Worm (Caenorhabditis elegans) whole organism, young adult: ENCODE results near the gene ZC449.1.

Experiments used
- B0019.2 ChIP-seq: fragments of 200-800 bp; sonication (Bioruptor generic); conservative IDR thresholded peaks from 2 replicates; pipeline ENCODE4 v1.3.6; 2022; ENCODE audit warnings: missing genetic modification reagents, missing genetic modification characterization, missing compliant biosample characterization
- B0035.1 ChIP-seq: sonication (generic microtip); optimal IDR thresholded peaks from 2 replicates; lab custom pipeline; 2016; ENCODE audit warnings: missing genetic modification characterization, mild to moderate bottlenecking, missing compliant biosample characterization, missing genotype, missing genetic modification reagents
- F10E7.11 ChIP-seq: sonication (generic microtip); optimal IDR thresholded peaks from 2 replicates; lab custom pipeline; 2017; ENCODE audit warnings: mild to moderate bottlenecking, missing genetic modification characterization, moderate library complexity, missing compliant biosample characterization
- F22D6.2 ChIP-seq: sonication (generic microtip); optimal IDR thresholded peaks from 2 replicates; lab custom pipeline; 2016; ENCODE audit warnings: mild to moderate bottlenecking, missing genetic modification characterization, missing compliant biosample characterization
- F23B12.7 ChIP-seq: sonication (generic microtip); optimal IDR thresholded peaks from 2 replicates; lab custom pipeline; 2017; ENCODE audit warnings: missing genetic modification characterization, mild to moderate bottlenecking, missing compliant biosample characterization, antibody characterized with exemption, moderate library complexity; ENCODE audit not compliant: insufficient read depth
- K12H6.12 ChIP-seq: fragments of 200-800 bp; sonication (Bioruptor generic); optimal IDR thresholded peaks from 2 replicates; lab custom pipeline; 2018; ENCODE audit warnings: mild to moderate bottlenecking, missing genetic modification characterization, missing compliant biosample characterization
- Y53G8AR.9 ChIP-seq: fragments of 200-800 bp; sonication (Bioruptor generic); conservative IDR thresholded peaks from 2 replicates; pipeline ENCODE4 v1.3.6; 2022; ENCODE audit warnings: missing genetic modification reagents, missing genetic modification characterization, missing compliant biosample characterization
- ZK185.1 ChIP-seq: sonication (generic microtip); optimal IDR thresholded peaks from 2 replicates; lab custom pipeline; 2016; ENCODE audit warnings: mild to moderate bottlenecking, missing genetic modification characterization, missing compliant biosample characterization; ENCODE audit not compliant: poor library complexity, severe bottlenecking
- akir-1 ChIP-seq: fragments of 200-800 bp; sonication (Bioruptor generic); optimal IDR thresholded peaks from 2 replicates; lab custom pipeline; 2018; ENCODE audit warnings: mild to moderate bottlenecking, missing genetic modification characterization, moderate library complexity, missing compliant biosample characterization
- aptf-3 ChIP-seq: fragments of 200-800 bp; sonication (Bioruptor generic); IDR thresholded peaks from 2 replicates; pipeline ENCODE4 v1.3.6; 2022; ENCODE audit warnings: missing genetic modification characterization, missing compliant biosample characterization
- athp-1 ChIP-seq: sonication (generic microtip); optimal IDR thresholded peaks from 2 replicates; lab custom pipeline; 2017; ENCODE audit warnings: mild to moderate bottlenecking, missing genetic modification characterization, missing compliant biosample characterization
- bed-1 ChIP-seq: fragments of 200-800 bp; sonication (Bioruptor generic); IDR thresholded peaks from 2 replicates; pipeline ENCODE4 v1.3.6; 2022; ENCODE audit warnings: missing genetic modification reagents, missing genetic modification characterization, missing compliant biosample characterization
- ceh-27 ChIP-seq: fragments of 200-800 bp; sonication (Bioruptor generic); optimal IDR thresholded peaks from 2 replicates; lab custom pipeline; 2018; ENCODE audit warnings: mild to moderate bottlenecking, missing genetic modification characterization, moderate library complexity, missing compliant biosample characterization
- ceh-91 ChIP-seq: fragments of 200-800 bp; sonication (Bioruptor generic); IDR thresholded peaks from 2 replicates; pipeline ENCODE4 v1.3.6; 2022; ENCODE audit warnings: missing genetic modification reagents, missing genetic modification characterization, missing compliant biosample characterization
- chd-7 ChIP-seq: sonication (generic microtip); optimal IDR thresholded peaks from 2 replicates; lab custom pipeline; 2016; ENCODE audit warnings: mild to moderate bottlenecking, missing genetic modification characterization, moderate library complexity, missing compliant biosample characterization
- dpl-1 ChIP-seq: fragments of 150-350 bp; optimal IDR thresholded peaks from 2 replicates; lab custom pipeline; 2014; ENCODE audit warnings: missing biosample characterization, missing genetic modification reagents, missing genetic modification characterization
- efl-1 ChIP-seq: fragments of 150-350 bp; optimal IDR thresholded peaks from 2 replicates; lab custom pipeline; 2014; ENCODE audit warnings: missing biosample characterization, missing genetic modification reagents, missing genetic modification characterization
- fkh-3 ChIP-seq: sonication (generic microtip); optimal IDR thresholded peaks from 2 replicates; lab custom pipeline; 2016; ENCODE audit warnings: mild to moderate bottlenecking, missing genetic modification characterization, missing compliant biosample characterization
- let-526 ChIP-seq: fragments of 200-800 bp; sonication (Bioruptor generic); IDR thresholded peaks from 2 replicates; pipeline ENCODE4 v1.3.6; 2022; ENCODE audit warnings: missing genetic modification reagents, missing genetic modification characterization, missing compliant biosample characterization
- lin-26 ChIP-seq: fragments of 200-800 bp; sonication (Bioruptor generic); IDR thresholded peaks from 2 replicates; pipeline ENCODE4 v1.3.6; 2022; ENCODE audit warnings: missing genetic modification reagents, missing genetic modification characterization, missing compliant biosample characterization
- lin-40 ChIP-seq: sonication (generic microtip); optimal IDR thresholded peaks from 2 replicates; lab custom pipeline; 2016; ENCODE audit warnings: missing genetic modification characterization, mild to moderate bottlenecking, missing compliant biosample characterization, missing genotype, missing genetic modification reagents
- lsy-27 ChIP-seq: sonication (generic microtip); optimal IDR thresholded peaks from 2 replicates; lab custom pipeline; 2017; ENCODE audit warnings: missing genetic modification characterization, mild to moderate bottlenecking, missing compliant biosample characterization, antibody characterized with exemption, missing genotype, borderline replicate concordance; ENCODE audit not compliant: insufficient read depth
- mcd-1 ChIP-seq: fragments of 200-800 bp; sonication (Bioruptor generic); IDR thresholded peaks from 2 replicates; pipeline ENCODE4 v1.3.6; 2022; ENCODE audit warnings: missing genetic modification reagents, missing genetic modification characterization, missing compliant biosample characterization
- mel-28 ChIP-seq: sonication (generic microtip); optimal IDR thresholded peaks from 2 replicates; lab custom pipeline; 2016; ENCODE audit warnings: borderline replicate concordance, mild to moderate bottlenecking, missing genetic modification characterization, missing compliant biosample characterization
- mxl-1 ChIP-seq: sonication (generic microtip); optimal IDR thresholded peaks from 2 replicates; lab custom pipeline; 2016; ENCODE audit warnings: missing genetic modification characterization, missing compliant biosample characterization
- nfya-1 ChIP-seq: sonication (generic microtip); optimal IDR thresholded peaks from 2 replicates; lab custom pipeline; 2017; ENCODE audit warnings: antibody characterized with exemption, missing compliant biosample characterization, missing genetic modification characterization, borderline replicate concordance; ENCODE audit not compliant: insufficient read depth
- pbrm-1 ChIP-seq: fragments of 200-800 bp; sonication (Bioruptor generic); IDR thresholded peaks from 2 replicates; pipeline ENCODE4 v1.3.6; 2022; ENCODE audit warnings: missing genetic modification reagents, missing genetic modification characterization, missing compliant biosample characterization
- pha-4 ChIP-seq: fragments of 150-350 bp; sonication (generic microtip); optimal IDR thresholded peaks from 2 replicates; lab custom pipeline; 2014; ENCODE audit warnings: missing biosample characterization, missing genetic modification reagents, missing genetic modification characterization
- rec-8 ChIP-seq, 2 experiments: sonication (generic microtip); optimal IDR thresholded peaks; 2 replicates each; lab custom pipeline; 2016; ENCODE audit warnings: mild to moderate bottlenecking in 2 of 2, missing genetic modification characterization in 2 of 2, missing genetic modification reagents in 2 of 2, missing genotype in 2 of 2, missing biosample characterization in 1 of 2, missing compliant biosample characterization in 1 of 2, moderate library complexity in 1 of 2
- repo-1 ChIP-seq: sonication (generic microtip); optimal IDR thresholded peaks from 2 replicates; lab custom pipeline; 2017; ENCODE audit warnings: mild to moderate bottlenecking, missing genetic modification characterization, missing compliant biosample characterization
- rpc-1 ChIP-seq, 2 experiments: fragments of 150-350 bp in 1 of 2; sonication (generic microtip) in 1 of 2; optimal IDR thresholded peaks; 2 replicates each; lab custom pipeline; 2014 to 2018; ENCODE audit warnings: missing biosample characterization in 1 of 2, missing genetic modification characterization in 1 of 2, missing genetic modification reagents in 1 of 2, missing genotype in 1 of 2
- snpc-4 ChIP-seq, 5 experiments: fragments of 150-350 bp in 1 of 5; sonication (generic microtip) in 4 of 5; optimal IDR thresholded peaks; 2 replicates each; lab custom pipeline; 2014 to 2018; ENCODE audit warnings: missing genetic modification characterization in 5 of 5, missing biosample characterization in 3 of 5, antibody characterized with exemption in 2 of 5, mild to moderate bottlenecking in 2 of 5, missing compliant biosample characterization in 2 of 5, missing genotype in 2 of 5, moderate library complexity in 2 of 5, missing genetic modification reagents in 1 of 5
- unc-62 ChIP-seq: fragments of 150-350 bp; optimal IDR thresholded peaks from 2 replicates; lab custom pipeline; 2014; ENCODE audit warnings: missing biosample characterization, missing genetic modification reagents, missing genetic modification characterization
- ztf-25 ChIP-seq: fragments of 200-800 bp; sonication (Bioruptor generic); IDR thresholded peaks from 2 replicates; pipeline ENCODE4 v1.3.6; 2022; ENCODE audit warnings: missing genetic modification reagents, missing genetic modification characterization, missing compliant biosample characterization
- ztf-26 ChIP-seq: sonication (generic microtip); optimal IDR thresholded peaks from 2 replicates; lab custom pipeline; 2017; ENCODE audit warnings: missing genetic modification characterization, missing compliant biosample characterization
- ztf-3 ChIP-seq: fragments of 200-800 bp; sonication (Bioruptor generic); optimal IDR thresholded peaks from 2 replicates; lab custom pipeline; 2018; ENCODE audit warnings: mild to moderate bottlenecking, missing genetic modification characterization, missing compliant biosample characterization

Gene ZC449.1

DNA sequence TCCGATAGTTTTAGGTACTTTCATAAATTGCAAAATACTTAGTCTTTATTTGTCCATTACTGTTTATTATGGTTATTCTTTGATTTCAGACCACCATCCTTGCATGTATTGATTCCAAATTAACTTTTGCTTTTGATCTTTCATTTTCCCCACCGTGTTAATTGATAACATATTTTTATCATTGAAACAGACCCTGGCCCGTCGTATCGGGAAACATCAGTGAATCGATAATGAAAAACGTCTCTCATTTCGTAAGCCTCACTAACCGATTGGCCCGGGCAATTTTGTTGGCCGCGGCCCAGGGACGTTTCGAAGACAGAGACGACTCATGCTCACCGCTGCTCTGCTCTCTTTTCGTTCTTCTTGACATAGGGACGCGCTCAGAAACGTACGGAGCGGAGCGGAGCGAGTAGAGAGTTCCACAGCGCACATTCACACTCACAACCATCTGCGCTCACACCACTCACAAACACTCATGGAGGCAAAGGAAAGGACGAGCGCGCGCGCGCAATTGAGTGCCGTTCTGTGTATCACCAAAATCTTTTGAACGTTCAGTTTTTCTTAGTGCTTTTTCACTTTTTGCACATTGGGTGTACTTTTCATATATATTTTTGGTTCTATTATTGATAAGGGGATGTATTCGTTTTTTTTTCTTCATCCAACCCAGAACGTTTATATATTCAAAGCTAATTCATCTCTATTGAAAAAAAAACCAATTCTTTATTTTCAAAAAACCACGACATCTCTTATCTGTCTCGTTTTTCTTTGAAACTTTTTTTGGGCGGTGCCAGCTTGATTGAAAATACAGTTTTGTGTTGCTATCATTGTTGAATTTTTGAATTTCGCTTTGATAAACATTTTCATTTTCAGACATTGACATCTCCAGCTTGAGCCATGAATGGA lies 39.8 kb downstream of the ZC449.1 start, which contains the start of gene C24H10.2 (continued):
- TF ChIP-seq pha-4, result no peak
- no peak for TF ChIP-seq mel-28 (tag; lab: Kevin White, UChicago)
- peak; percentile 71 for TF ChIP-seq K12H6.12 (tag; lab: Kevin White, UChicago)
- no peak for TF ChIP-seq ztf-26 (tag; lab: Kevin White, UChicago)
- TF ChIP-seq efl-1 (GFP tag; lab: Kevin White, UChicago), result peak; percentile 8
- no peak for TF ChIP-seq rpc-1 (optimal IDR thresholded peaks at IDR 0.05; lab: Kevin White, UChicago)
- TF ChIP-seq rpc-1 (tag; optimal IDR thresholded peaks at IDR 0.05; lab: Kevin White, UChicago), result no peak
- TF ChIP-seq B0019.2, result no peak
- TF ChIP-seq lsy-27 (tag; lab: Kevin White, UChicago), result no peak
- TF ChIP-seq athp-1, result no peak
- no peak for TF ChIP-seq ztf-25 (GFP tag; lab: Robert Waterston, UW)
- TF ChIP-seq ZK185.1 (tag; lab: Kevin White, UChicago), result no peak
- no peak for TF ChIP-seq F10E7.11
- TF ChIP-seq ztf-3 (GFP tag; lab: Kevin White, UChicago), result no peak
- TF ChIP-seq aptf-3, result no peak
- TF ChIP-seq nfya-1 (tag; lab: Kevin White, UChicago), result no peak
- TF ChIP-seq bed-1 (GFP tag; lab: Robert Waterston, UW), result no peak
- 0 out of 2 replicates have a peak, but pooled peaks have one; percentile 18 for TF ChIP-seq mcd-1 (GFP tag; lab: Robert Waterston, UW)
- TF ChIP-seq mxl-1 (tag; lab: Kevin White, UChicago), result no peak
- no peak for TF ChIP-seq lin-26 (GFP tag; lab: Robert Waterston, UW)
- TF ChIP-seq akir-1 (GFP tag; lab: Kevin White, UChicago), result no peak
- TF ChIP-seq snpc-4 (GFP tag; optimal IDR thresholded peaks at IDR 0.05; lab: Kevin White, UChicago), result no peak
- no peak for TF ChIP-seq snpc-4 (tag; optimal IDR thresholded peaks at IDR 0.05; lab: Kevin White, UChicago)
- no peak for TF ChIP-seq let-526 (GFP tag; lab: Robert Waterston, UW)
- no peak for TF ChIP-seq dpl-1 (GFP tag; lab: Kevin White, UChicago)
- TF ChIP-seq unc-62 (GFP tag; lab: Kevin White, UChicago), result no peak
- TF ChIP-seq fkh-3 (tag; lab: Kevin White, UChicago), result no peak
- TF ChIP-seq repo-1 (tag; lab: Kevin White, UChicago), result no peak
- peak; percentile 51 for TF ChIP-seq ceh-27 (GFP tag; lab: Kevin White, UChicago)
- TF ChIP-seq B0035.1, result no peak
- peak; percentile 32 for TF ChIP-seq F23B12.7
- TF ChIP-seq F22D6.2 (tag; lab: Kevin White, UChicago), result no peak
- TF ChIP-seq lin-40, result peak; percentile 37
- TF ChIP-seq pbrm-1 (GFP tag; lab: Robert Waterston, UW), result no peak

DNA sequence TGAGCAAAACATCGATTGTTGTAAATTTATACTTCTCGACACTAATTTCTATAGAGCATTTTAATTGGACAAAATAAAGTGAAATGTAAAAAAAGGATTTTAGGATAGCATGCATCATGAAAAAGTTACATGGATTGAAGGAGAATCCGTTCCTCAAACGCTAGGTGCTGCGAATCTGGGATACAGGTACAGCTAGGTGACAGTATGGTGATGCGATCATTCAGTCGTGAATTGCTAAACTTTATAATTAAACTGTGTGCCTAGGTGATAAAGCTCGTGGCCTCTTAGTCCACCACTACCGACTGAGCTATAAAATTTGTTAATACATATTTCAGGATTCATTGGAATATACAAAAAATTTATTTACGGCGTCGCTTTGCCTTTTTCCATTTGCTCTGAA lies 42.4 kb downstream of the ZC449.1 start:
- TF ChIP-seq chd-7 (no peak), Y53G8AR.9 (GFP tag; lab: Robert Waterston, UW) (no peak), pbrm-1 (GFP tag; lab: Robert Waterston, UW) (no peak), rec-8 (tag; optimal IDR thresholded peaks at IDR 0.05; lab: Kevin White, UChicago) (no peak), ceh-91 (no peak)
- TF ChIP-seq, all 124 proteins: peak for 0
